Worm (Caenorhabditis elegans) whole organism, L4/young adult: ENCODE results near the gene T13F3.8.

Source experiments
- dao-5 ChIP-seq: sonication (generic microtip); optimal IDR thresholded peaks from 2 replicates; lab custom pipeline; 2016; ENCODE audit warnings: missing genotype, missing genetic modification characterization, moderate library complexity, missing compliant biosample characterization
- him-1 ChIP-seq: sonication (generic microtip); optimal IDR thresholded peaks from 2 replicates; lab custom pipeline; 2016; ENCODE audit warnings: missing genotype, missing genetic modification reagents, missing genetic modification characterization, missing compliant biosample characterization

DNA sequence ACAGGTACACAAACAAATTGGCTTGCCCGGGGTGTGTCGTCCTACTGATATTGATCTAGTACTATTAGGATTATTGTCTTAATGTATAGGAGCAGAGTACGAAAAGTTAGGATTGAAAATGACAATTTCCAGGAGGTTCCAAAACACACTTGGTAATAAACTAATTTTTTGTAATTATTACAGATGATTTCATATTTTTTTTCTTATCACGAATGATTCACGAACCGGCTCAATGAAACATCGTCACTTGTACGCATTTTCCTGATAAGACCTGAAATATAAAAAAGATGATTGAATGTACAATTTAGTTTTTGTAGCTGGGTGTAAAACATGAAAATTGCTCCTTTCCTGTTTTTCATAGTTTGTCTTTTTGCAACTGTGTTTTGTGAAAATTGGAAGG is 32.8 kb downstream of the T13F3.8 start, which contains the start of the genes C31A11.13 and oac-6:
- TF ChIP-seq him-1 (tag; lab: Kevin White, UChicago) (no peak), dao-5 (tag; lab: Kevin White, UChicago) (no peak)
